Fruit fly (Drosophila melanogaster): ENCODE results near the gene eIF4EHP.

Gene eIF4EHP

dm6 chr3R:24122369-24122768 is 13.6 kb upstream of the eIF4EHP start:
- TF ChIP-seq CG8478 (optimal IDR thresholded peaks at IDR 0.05) (no peak), CTCF (optimal IDR thresholded peaks at IDR 0.05) (no peak)

- TF ChIP-seq CTCF (optimal IDR thresholded peaks at IDR 0.05), result no peak
- no peak for TF ChIP-seq CG8478 (optimal IDR thresholded peaks at IDR 0.05)
These were observed 12.9 kb upstream of the eIF4EHP start for dm6 chr3R:24121669-24122068.

dm6 chr3R:24116972-24117371 is 8.2 kb upstream of the eIF4EHP start:
- TF ChIP-seq CG8478 (optimal IDR thresholded peaks at IDR 0.05), result no peak
- no peak for TF ChIP-seq CTCF (optimal IDR thresholded peaks at IDR 0.05)

dm6 chr3R:24116180-24116579 is 7.4 kb upstream of the eIF4EHP start, which contains the start of gene CG13607:
TSS of gene CG13607 (minus strand) at chr3R:24116322.
- no peak for TF ChIP-seq CTCF (optimal IDR thresholded peaks at IDR 0.05)
- no peak for TF ChIP-seq CG8478 (optimal IDR thresholded peaks at IDR 0.05)

dm6 chr3R:24113070-24113385 is 4.3 kb upstream of the eIF4EHP start, which contains the start of gene Root:
TSS of gene Root (plus strand) at chr3R:24113286.
- TF ChIP-seq CG8478 (optimal IDR thresholded peaks at IDR 0.05), result no peak
- no peak for TF ChIP-seq CTCF (optimal IDR thresholded peaks at IDR 0.05)

dm6 chr3R:24112320-24113069 is 3.7 kb upstream of the eIF4EHP start, which contains the start of gene CG13605:
TSS of gene CG13605 (minus strand) at chr3R:24112389.
- TF ChIP-seq CG8478 (optimal IDR thresholded peaks at IDR 0.05) (no peak), CTCF (optimal IDR thresholded peaks at IDR 0.05) (no peak)

dm6 chr3R:24106879-24107441 is 1.8 kb downstream of the eIF4EHP start, which contains the start of gene CG10694:
TSS of gene CG10694 (plus strand) at chr3R:24107391.
- no peak for TF ChIP-seq CG8478 (optimal IDR thresholded peaks at IDR 0.05)
- no peak for TF ChIP-seq CTCF (optimal IDR thresholded peaks at IDR 0.05)

dm6 chr3R:24106059-24106631 is 2.6 kb downstream of the eIF4EHP start:
- TF ChIP-seq CG8478 (optimal IDR thresholded peaks at IDR 0.05) (no peak), CTCF (optimal IDR thresholded peaks at IDR 0.05) (no peak)

dm6 chr3R:24105312-24105902 is 3.4 kb downstream of the eIF4EHP start, which contains the start of gene Syx1A:
TSS of gene Syx1A (minus strand) at chr3R:24105763.
- peak in 1 of 2 experiments; percentile 34 for TF ChIP-seq CTCF (optimal IDR thresholded peaks at IDR 0.05)
- no peak for TF ChIP-seq CG8478 (optimal IDR thresholded peaks at IDR 0.05)

- no peak for TF ChIP-seq CTCF (optimal IDR thresholded peaks at IDR 0.05)
- no peak for TF ChIP-seq CG8478 (optimal IDR thresholded peaks at IDR 0.05)
These were observed 4.1 kb downstream of the eIF4EHP start for dm6 chr3R:24104471-24105311.

- no peak for TF ChIP-seq CG8478 (optimal IDR thresholded peaks at IDR 0.05)
- TF ChIP-seq CTCF (optimal IDR thresholded peaks at IDR 0.05), result no peak
These were observed 5.1 kb downstream of the eIF4EHP start for dm6 chr3R:24103708-24104107.

- no peak for TF ChIP-seq CTCF (optimal IDR thresholded peaks at IDR 0.05)
- no peak for TF ChIP-seq CG8478 (optimal IDR thresholded peaks at IDR 0.05)
These were observed 6.4 kb downstream of the eIF4EHP start for dm6 chr3R:24102387-24102786.

- TF ChIP-seq CTCF (optimal IDR thresholded peaks at IDR 0.05) (no peak), CG8478 (optimal IDR thresholded peaks at IDR 0.05) (no peak)
These were observed 7.3 kb downstream of the eIF4EHP start for dm6 chr3R:24101437-24101836.

dm6 chr3R:24100717-24101116 is 8.0 kb downstream of the eIF4EHP start:
- no peak for TF ChIP-seq CTCF (optimal IDR thresholded peaks at IDR 0.05)

Measured in S2 (cell line).